Worm (Caenorhabditis elegans): ENCODE data around the gene F58F12.1.

Gene F58F12.1

DNA sequence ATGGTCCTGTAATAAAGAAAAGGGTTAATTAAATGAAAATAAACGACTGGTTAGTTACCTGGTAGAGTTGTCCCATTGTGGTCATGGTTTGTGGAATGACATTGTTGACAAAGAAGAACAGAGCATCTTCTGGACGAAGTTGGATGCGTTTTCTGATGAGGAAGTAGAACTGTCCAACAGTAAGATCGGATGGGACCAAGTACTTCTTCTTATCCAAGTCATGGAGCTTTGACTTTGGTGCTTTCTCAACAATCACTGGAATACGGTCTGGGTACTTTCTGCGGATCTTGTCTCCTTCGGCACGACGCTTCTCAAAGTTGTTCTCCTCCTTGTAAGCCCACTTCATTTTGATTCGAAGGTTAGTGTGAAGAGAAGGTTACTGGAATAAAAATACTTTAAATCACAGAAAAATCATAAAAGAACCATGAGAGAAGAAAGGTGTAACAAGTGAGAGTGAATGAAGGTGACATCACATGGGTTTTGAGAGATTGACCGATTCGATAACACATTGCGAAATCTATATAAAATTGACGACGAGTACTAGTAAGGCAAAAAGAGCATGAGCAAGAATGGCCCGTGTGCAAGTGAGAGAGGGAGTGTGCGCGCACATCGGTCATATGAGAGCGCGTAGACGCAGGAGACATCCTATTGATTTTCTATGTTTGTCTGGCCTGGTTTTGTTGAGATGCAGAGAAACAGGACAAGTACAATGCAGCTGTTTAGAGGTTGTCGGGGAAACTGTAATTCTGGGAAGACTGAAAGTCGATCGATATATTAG lies 35.9 kb upstream of the F58F12.1 start, which contains the start of gene lgg-1 (continued):
- TF ChIP-seq rbr-2 (tag; optimal IDR thresholded peaks at IDR 0.05) (peak; percentile 34), ceh-28 (tag; optimal IDR thresholded peaks at IDR 0.05) (peak; percentile 82), ama-1 (optimal IDR thresholded peaks at IDR 0.05) (peak; percentile 95), dmd-8 (GFP tag; IDR thresholded peaks at IDR 0.05) (0 out of 2 replicates have a peak, but pooled peaks have one; percentile 12), daf-8 (GFP tag; IDR thresholded peaks at IDR 0.05) (no peak), Y75B8A.6 (GFP tag; IDR thresholded peaks at IDR 0.05) (peak; percentile 53; the same call in 1 of the 2 replicates), gei-8 (GFP tag; optimal IDR thresholded peaks at IDR 0.05) (peak; percentile 34), dpl-1 (GFP tag; optimal IDR thresholded peaks at IDR 0.05) (peak; percentile 23), T20F7.1 (GFP tag; optimal IDR thresholded peaks at IDR 0.05) (no peak), unc-130 (GFP tag; optimal IDR thresholded peaks at IDR 0.05) (no peak), Y48G9A.11 (GFP tag; IDR thresholded peaks at IDR 0.05) (no peak), tra-1 (GFP tag; IDR thresholded peaks at IDR 0.05) (no peak; the same call in 1 of the 2 replicates), lim-7 (GFP tag; IDR thresholded peaks at IDR 0.05) (0 out of 2 replicates have a peak, but pooled peaks have one; percentile 39), F37D6.2 (tag; optimal IDR thresholded peaks at IDR 0.05) (peak; percentile 36), cey-2 (tag; optimal IDR thresholded peaks at IDR 0.05; ENCODE audit: borderline replicate concordance, insufficient read depth) (no peak), R02D3.7 (tag; optimal IDR thresholded peaks at IDR 0.05) (no peak), lir-3 (tag; optimal IDR thresholded peaks at IDR 0.05) (no peak), pha-4 (GFP tag; IDR thresholded peaks at IDR 0.05) (peak; percentile 67; the same call in 1 of the 2 replicates), pha-4 (tag; optimal IDR thresholded peaks at IDR 0.05) (no peak), D1046.2 (GFP tag; IDR thresholded peaks at IDR 0.05) (no peak), lin-29 (GFP tag; IDR thresholded peaks at IDR 0.05) (0 out of 2 replicates have a peak, but pooled peaks have one; percentile 26), madf-5 (GFP tag; IDR thresholded peaks at IDR 0.05) (0 out of 4 replicates have a peak, but pooled peaks of 1 of the 2 experiments have one; percentile 3), set-16 (GFP tag; IDR thresholded peaks at IDR 0.05) (no peak), ceh-32 (tag; optimal IDR thresholded peaks at IDR 0.05; ENCODE audit: poor library complexity) (no peak), duxl-1 (tag; optimal IDR thresholded peaks at IDR 0.05; ENCODE audit: poor library complexity) (peak; percentile 5), hmg-1.1 (GFP tag; IDR thresholded peaks at IDR 0.05) (peak; percentile 59; the same call in 1 of the 2 replicates), dmd-9 (GFP tag; IDR thresholded peaks at IDR 0.05) (no peak), lsy-2 (tag; optimal IDR thresholded peaks at IDR 0.05) (peak; percentile 61 to 67), mxl-3 (GFP tag; optimal IDR thresholded peaks at IDR 0.05) (peak; percentile 1), Y5F2A.4 (GFP tag; optimal IDR thresholded peaks at IDR 0.05) (no peak), tag-97 (GFP tag; IDR thresholded peaks at IDR 0.05) (no peak), ceh-20 (GFP tag; IDR thresholded peaks at IDR 0.05) (peak; percentile 60; the same call in 1 of the 2 replicates), lin-15B (tag; optimal IDR thresholded peaks at IDR 0.05) (no peak), nhr-102 (tag; optimal IDR thresholded peaks at IDR 0.05) (peak; percentile 12), sdz-12 (GFP tag; optimal IDR thresholded peaks at IDR 0.05) (peak; percentile 77), lin-13 (GFP tag; optimal IDR thresholded peaks at IDR 0.05) (no peak), lin-38 (GFP tag; IDR thresholded peaks at IDR 0.05) (peak; percentile 39), nhr-76 (tag; optimal IDR thresholded peaks at IDR 0.05) (no peak), nhr-25 (tag; optimal IDR thresholded peaks at IDR 0.05; ENCODE audit: borderline replicate concordance, insufficient read depth) (no peak), zip-2 (tag; optimal IDR thresholded peaks at IDR 0.05) (no peak), lin-39 (tag; optimal IDR thresholded peaks at IDR 0.05) (no peak), spr-1 (tag; optimal IDR thresholded peaks at IDR 0.05) (peak; percentile 39), dve-1 (tag; optimal IDR thresholded peaks at IDR 0.05; ENCODE audit: insufficient read depth) (peak; percentile 45), nhr-10 (tag; optimal IDR thresholded peaks at IDR 0.05) (peak; percentile 63), spr-3 (GFP tag; optimal IDR thresholded peaks at IDR 0.05) (peak; percentile 17), Y105C5A.15 (GFP tag; IDR thresholded peaks at IDR 0.05) (0 out of 2 replicates have a peak, but pooled peaks have one; percentile 45), mdl-1 (tag; optimal IDR thresholded peaks at IDR 0.05) (peak; percentile 50 to 61), snpc-4 (tag; optimal IDR thresholded peaks at IDR 0.05) (no peak), aha-1 (tag) (peak; percentile 96)

All from whole organism, L4 larva.